Fruit fly (Drosophila melanogaster) whole organism, prepupa: Measurements from ENCODE around the gene pum.

Source experiments
- Blimp-1 ChIP-seq: fragments of 200-800 bp; sonication (Bioruptor generic); optimal IDR thresholded peaks from 3 replicates; lab custom pipeline; 2017; ENCODE audit warnings: missing biosample characterization, missing genetic modification characterization, mild to moderate bottlenecking, moderate library complexity, missing genetic modification reagents
- CG10631 ChIP-seq: fragments of 200-800 bp; sonication (Bioruptor generic); optimal IDR thresholded peaks from 2 replicates; lab custom pipeline; 2016; ENCODE audit warnings: missing biosample characterization, missing genetic modification characterization
- CG10669 ChIP-seq: fragments of 200-800 bp; sonication (Bioruptor generic); optimal IDR thresholded peaks from 3 replicates; lab custom pipeline; 2018; ENCODE audit warnings: missing biosample characterization, mild to moderate bottlenecking, missing genetic modification characterization, moderate library complexity
- CG11294 ChIP-seq: fragments of 200-800 bp; sonication (Bioruptor generic); IDR thresholded peaks from 2 replicates; pipeline ENCODE4 v1.3.6; 2022; ENCODE audit warnings: missing biosample characterization, missing genetic modification characterization
- CG11762 ChIP-seq: fragments of 200-800 bp; sonication (Bioruptor generic); optimal IDR thresholded peaks from 3 replicates; lab custom pipeline; 2016; ENCODE audit warnings: missing biosample characterization, missing genetic modification characterization; ENCODE audit not compliant: insufficient read depth
- CG11902 ChIP-seq: fragments of 200-800 bp; sonication (Bioruptor generic); optimal IDR thresholded peaks from 3 replicates; lab custom pipeline; 2016; ENCODE audit warnings: missing biosample characterization, missing genetic modification characterization
- CG15336 ChIP-seq: fragments of 200-800 bp; sonication (Bioruptor generic); IDR thresholded peaks from 2 replicates; pipeline ENCODE4 v1.3.6; 2022; ENCODE audit warnings: missing biosample characterization, missing genetic modification characterization
- CG16779 ChIP-seq: fragments of 200-800 bp; sonication (Bioruptor generic); optimal IDR thresholded peaks from 3 replicates; lab custom pipeline; 2017; ENCODE audit warnings: missing biosample characterization, mild to moderate bottlenecking, missing genetic modification characterization
- CG31627 ChIP-seq: fragments of 200-800 bp; sonication (Bioruptor generic); optimal IDR thresholded peaks from 3 replicates; lab custom pipeline; 2016; ENCODE audit warnings: missing biosample characterization, missing genetic modification characterization
- CG34406 ChIP-seq: fragments of 200-800 bp; sonication (Bioruptor generic); optimal IDR thresholded peaks from 3 replicates; lab custom pipeline; 2016; ENCODE audit warnings: missing biosample characterization, missing genetic modification characterization
- CG3919 ChIP-seq: fragments of 200-800 bp; sonication (Bioruptor generic); optimal IDR thresholded peaks from 3 replicates; lab custom pipeline; 2016; ENCODE audit warnings: missing biosample characterization, missing genetic modification characterization
- CG4318 ChIP-seq: fragments of 200-800 bp; sonication (Bioruptor generic); optimal IDR thresholded peaks from 3 replicates; lab custom pipeline; 2017; ENCODE audit warnings: missing biosample characterization, mild to moderate bottlenecking, missing genetic modification characterization
- CG6163 ChIP-seq: fragments of 200-800 bp; sonication (Bioruptor generic); IDR thresholded peaks from 3 replicates; pipeline ENCODE4 v1.3.6; 2022; ENCODE audit warnings: missing biosample characterization, missing genetic modification characterization
- CG6276 ChIP-seq: fragments of 200-800 bp; sonication (Bioruptor generic); optimal IDR thresholded peaks from 2 replicates; lab custom pipeline; 2017; ENCODE audit warnings: missing biosample characterization, mild to moderate bottlenecking, missing genetic modification characterization
- CG6792 ChIP-seq: fragments of 200-800 bp; sonication (Bioruptor generic); optimal IDR thresholded peaks from 3 replicates; lab custom pipeline; 2016; ENCODE audit warnings: missing biosample characterization, missing genetic modification characterization
- CG6808 ChIP-seq: fragments of 200-800 bp; sonication (Bioruptor generic); optimal IDR thresholded peaks from 3 replicates; lab custom pipeline; 2017; ENCODE audit warnings: missing biosample characterization, missing genetic modification characterization, mild to moderate bottlenecking, moderate library complexity, missing genetic modification reagents
- CG6854 ChIP-seq: fragments of 200-800 bp; sonication (Bioruptor generic); optimal IDR thresholded peaks from 2 replicates; lab custom pipeline; 2017; ENCODE audit warnings: missing biosample characterization, mild to moderate bottlenecking, missing genetic modification characterization
- CG7368 ChIP-seq: fragments of 200-800 bp; sonication (Bioruptor generic); optimal IDR thresholded peaks from 3 replicates; lab custom pipeline; 2016; ENCODE audit warnings: missing biosample characterization, missing genetic modification characterization
- CG8119 ChIP-seq: fragments of 200-800 bp; sonication (Bioruptor generic); IDR thresholded peaks from 3 replicates; pipeline ENCODE4 v1.3.6; 2022; ENCODE audit warnings: missing biosample characterization, missing genetic modification characterization
- CG8319 ChIP-seq: fragments of 200-800 bp; sonication (Bioruptor generic); optimal IDR thresholded peaks from 3 replicates; lab custom pipeline; 2016; ENCODE audit warnings: missing biosample characterization, missing genetic modification characterization
- CG8632 ChIP-seq: fragments of 200-800 bp; sonication (Bioruptor generic); optimal IDR thresholded peaks from 3 replicates; lab custom pipeline; 2016; ENCODE audit warnings: missing biosample characterization, missing genetic modification characterization
- Eip75B ChIP-seq: fragments of 200-800 bp; sonication (Bioruptor generic); optimal IDR thresholded peaks from 3 replicates; lab custom pipeline; 2016; ENCODE audit warnings: missing biosample characterization, missing genetic modification characterization
- Eip78C ChIP-seq: fragments of 200-800 bp; sonication (Bioruptor generic); peaks from one replicate; lab custom pipeline; 2016; ENCODE audit warnings: missing biosample characterization, missing genetic modification characterization
- Eip93F ChIP-seq: fragments of 200-800 bp; sonication (Bioruptor generic); optimal IDR thresholded peaks from 2 replicates; lab custom pipeline; 2016; ENCODE audit warnings: missing biosample characterization, mild to moderate bottlenecking, missing genetic modification characterization
- Gug ChIP-seq: fragments of 200-800 bp; sonication (Bioruptor generic); IDR thresholded peaks from 2 replicates; pipeline ENCODE4 v1.3.6; 2022; ENCODE audit warnings: missing biosample characterization, missing genetic modification characterization
- Hr38 ChIP-seq: sonication (Bioruptor generic); optimal IDR thresholded peaks from 2 replicates; lab custom pipeline; 2016; ENCODE audit warnings: missing biosample characterization, missing genetic modification characterization
- Hr39 ChIP-seq: fragments of 200-800 bp; sonication (Bioruptor generic); optimal IDR thresholded peaks from 2 replicates; lab custom pipeline; 2016; ENCODE audit warnings: missing biosample characterization, missing genetic modification characterization
- Hr4 ChIP-seq: fragments of 200-800 bp; sonication (Bioruptor generic); optimal IDR thresholded peaks from 3 replicates; lab custom pipeline; 2016; ENCODE audit warnings: missing biosample characterization, missing genetic modification characterization
- Lpt ChIP-seq: fragments of 200-800 bp; sonication (Bioruptor generic); optimal IDR thresholded peaks from 3 replicates; lab custom pipeline; 2016; ENCODE audit warnings: missing biosample characterization, missing genetic modification characterization
- OdsH ChIP-seq: fragments of 200-800 bp; sonication (Bioruptor generic); optimal IDR thresholded peaks from 3 replicates; lab custom pipeline; 2016; ENCODE audit warnings: missing biosample characterization, missing genetic modification characterization
- Smox ChIP-seq: fragments of 200-800 bp; sonication (Bioruptor generic); optimal IDR thresholded peaks from 3 replicates; lab custom pipeline; 2016; ENCODE audit warnings: missing biosample characterization, missing genetic modification characterization
- Sox102F ChIP-seq: fragments of 200-800 bp; sonication (Bioruptor generic); optimal IDR thresholded peaks from 2 replicates; lab custom pipeline; 2016; ENCODE audit warnings: missing biosample characterization, mild to moderate bottlenecking, missing genetic modification characterization
- Sox14 ChIP-seq: fragments of 200-800 bp; sonication (Bioruptor generic); optimal IDR thresholded peaks from 3 replicates; lab custom pipeline; 2016; ENCODE audit warnings: missing biosample characterization, missing genetic modification characterization
- achi ChIP-seq: fragments of 200-800 bp; sonication (Bioruptor generic); optimal IDR thresholded peaks from 3 replicates; lab custom pipeline; 2016; ENCODE audit warnings: missing biosample characterization, missing genetic modification characterization
- cyc ChIP-seq: fragments of 200-800 bp; sonication (Bioruptor generic); optimal IDR thresholded peaks from 3 replicates; lab custom pipeline; 2016; ENCODE audit warnings: missing biosample characterization, missing genetic modification characterization
- dac ChIP-seq: fragments of 200-800 bp; sonication (Bioruptor generic); optimal IDR thresholded peaks from 2 replicates; lab custom pipeline; 2017; ENCODE audit warnings: missing biosample characterization, mild to moderate bottlenecking, missing genetic modification characterization
- dsx ChIP-seq: fragments of 200-800 bp; optimal IDR thresholded peaks from 3 replicates; lab custom pipeline; 2019; ENCODE audit warnings: missing biosample characterization, mild to moderate bottlenecking, missing genetic modification characterization, moderate library complexity; ENCODE audit not compliant: poor library complexity, severe bottlenecking
- eg ChIP-seq: fragments of 200-800 bp; sonication (Bioruptor generic); IDR thresholded peaks from 3 replicates; pipeline ENCODE4 v1.3.6; 2022; ENCODE audit warnings: missing biosample characterization, missing genetic modification characterization
- esn ChIP-seq: fragments of 200-800 bp; sonication (Bioruptor generic); optimal IDR thresholded peaks from 2 replicates; lab custom pipeline; 2016; ENCODE audit warnings: missing biosample characterization, mild to moderate bottlenecking, missing genetic modification characterization, moderate library complexity
- fd59A ChIP-seq: fragments of 200-800 bp; sonication (Bioruptor generic); optimal IDR thresholded peaks from 2 replicates; lab custom pipeline; 2017; ENCODE audit warnings: missing biosample characterization, mild to moderate bottlenecking, missing genetic modification characterization, missing genetic modification reagents
- fd85E ChIP-seq: fragments of 200-800 bp; sonication (Bioruptor generic); optimal IDR thresholded peaks from 3 replicates; lab custom pipeline; 2016; ENCODE audit warnings: missing biosample characterization, missing genetic modification characterization
- fkh ChIP-seq: fragments of 200-800 bp; sonication (Bioruptor generic); optimal IDR thresholded peaks from 3 replicates; lab custom pipeline; 2017; ENCODE audit warnings: missing biosample characterization, mild to moderate bottlenecking, missing genetic modification characterization, moderate library complexity
- lz ChIP-seq: fragments of 200-800 bp; sonication (Bioruptor generic); optimal IDR thresholded peaks from 3 replicates; lab custom pipeline; 2016; ENCODE audit warnings: missing biosample characterization, missing genetic modification characterization
- pdm3 ChIP-seq: fragments of 200-800 bp; sonication (Bioruptor generic); optimal IDR thresholded peaks from 3 replicates; lab custom pipeline; 2016; ENCODE audit warnings: missing biosample characterization, missing genetic modification characterization
- salr ChIP-seq, 2 experiments: fragments of 200-800 bp; sonication (Bioruptor generic); optimal IDR thresholded peaks; 3 replicates each; lab custom pipeline; 2016 to 2018; ENCODE audit warnings: missing biosample characterization in 2 of 2, missing genetic modification characterization in 2 of 2, mild to moderate bottlenecking in 1 of 2
- svp ChIP-seq: fragments of 200-800 bp; sonication (Bioruptor generic); peaks from one replicate; lab custom pipeline; 2016; ENCODE audit warnings: missing biosample characterization, missing genetic modification characterization
- topi ChIP-seq: fragments of 200-800 bp; sonication (Bioruptor generic); optimal IDR thresholded peaks from 3 replicates; lab custom pipeline; 2016; ENCODE audit warnings: missing biosample characterization, missing genetic modification characterization
- vri ChIP-seq: fragments of 200-800 bp; sonication (Bioruptor generic); optimal IDR thresholded peaks from 3 replicates; lab custom pipeline; 2016; ENCODE audit warnings: missing biosample characterization, mild to moderate bottlenecking, missing genetic modification characterization

pum gene

DNA sequence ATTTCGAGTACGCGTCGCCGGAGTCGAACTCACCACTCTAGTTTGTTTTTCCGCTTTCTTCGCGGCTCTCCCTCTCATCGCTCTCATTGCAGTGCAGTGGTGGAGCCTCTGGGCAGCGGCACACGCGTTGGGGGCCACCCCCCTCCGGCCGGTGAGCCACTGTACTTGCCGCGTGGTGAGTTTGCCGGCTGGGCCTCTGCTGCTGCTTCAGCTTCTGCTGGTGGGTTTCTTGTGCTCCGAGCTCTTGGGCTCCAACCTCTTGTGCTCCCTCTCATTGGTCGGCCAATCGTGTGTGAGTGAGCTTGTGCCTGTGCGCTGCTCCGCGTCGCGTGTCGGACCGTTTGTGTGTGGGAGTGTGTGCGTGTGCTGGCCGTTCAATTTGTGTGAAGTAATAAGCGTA is 184.5 kb downstream of the pum start (continued):
- TF ChIP-seq CG6163 (GFP tag; lab: Robert Waterston, UW) (no peak), Sox102F (GFP tag; lab: Kevin White, UChicago) (peak; percentile 66), Hr4 (GFP tag; lab: Kevin White, UChicago) (peak; percentile 60), Hr39 (GFP tag; lab: Kevin White, UChicago) (peak; percentile 19), CG6276 (GFP tag; lab: Kevin White, UChicago) (peak; percentile 64), CG10669 (GFP tag; lab: Kevin White, UChicago) (peak; percentile 26), CG4318 (GFP tag; lab: Kevin White, UChicago) (no peak), CG3919 (peak; percentile 81), Smox (GFP tag; lab: Kevin White, UChicago) (peak; percentile 48), CG8319 (GFP tag; lab: Kevin White, UChicago) (no peak), CG15336 (GFP tag; lab: Robert Waterston, UW) (no peak), CG6792 (GFP tag; lab: Kevin White, UChicago) (peak; percentile 62), CG11902 (GFP tag; lab: Kevin White, UChicago) (no peak), Eip78C (GFP tag; lab: Kevin White, UChicago) (peak; percentile 89), fd59A (GFP tag; lab: Kevin White, UChicago) (no peak), CG34406 (GFP tag; lab: Kevin White, UChicago) (peak; percentile 38), CG8632 (GFP tag; lab: Kevin White, UChicago) (peak; percentile 39), salr (GFP tag; optimal IDR thresholded peaks at IDR 0.05; lab: Kevin White, UChicago) (no peak), Sox14 (GFP tag; lab: Kevin White, UChicago) (peak; percentile 72), esn (GFP tag; lab: Kevin White, UChicago) (peak; percentile 54), CG10631 (GFP tag; lab: Kevin White, UChicago) (no peak), CG11294 (GFP tag; lab: Robert Waterston, UW) (no peak), OdsH (GFP tag; lab: Kevin White, UChicago) (peak; percentile 36), achi (peak; percentile 48), svp (GFP tag; lab: Kevin White, UChicago) (peak; percentile 94), CG7368 (peak; percentile 46), fd85E (GFP tag; lab: Kevin White, UChicago) (peak; percentile 50), Eip75B (GFP tag; lab: Kevin White, UChicago) (peak; percentile 66), eg (no peak), CG16779 (peak; percentile 71)
- TF ChIP-seq, all 60 proteins: peak for 44

dm6 chr3R:9051937-9052680 is 185.4 kb downstream of the pum start, which contains the start of gene Kdm2:
TSS of gene Kdm2 (plus strand) at chr3R:9052495.
- TF ChIP-seq CG34406 (GFP tag; lab: Kevin White, UChicago) (no peak), Gug (GFP tag; lab: Robert Waterston, UW) (no peak), Eip93F (GFP tag; lab: Kevin White, UChicago) (peak; percentile 47), topi (GFP tag; lab: Kevin White, UChicago) (peak; percentile 12), Eip75B (GFP tag; lab: Kevin White, UChicago) (peak; percentile 12), CG3919 (no peak), dac (GFP tag; lab: Kevin White, UChicago) (no peak), CG8119 (no peak), fd85E (GFP tag; lab: Kevin White, UChicago) (no peak), CG6854 (no peak), fkh (GFP tag; lab: Kevin White, UChicago) (no peak), CG10669 (GFP tag; lab: Kevin White, UChicago) (no peak), lz (GFP tag; lab: Kevin White, UChicago) (peak; percentile 16), Hr4 (GFP tag; lab: Kevin White, UChicago) (no peak), Sox102F (GFP tag; lab: Kevin White, UChicago) (peak; percentile 34), cyc (GFP tag; lab: Kevin White, UChicago) (peak; percentile 19), vri (no peak), Hr38 (GFP tag; lab: Kevin White, UChicago) (no peak), pdm3 (GFP tag; lab: Kevin White, UChicago) (peak; percentile 20), Smox (GFP tag; lab: Kevin White, UChicago) (no peak), CG11762 (GFP tag; lab: Kevin White, UChicago) (no peak), Eip78C (GFP tag; lab: Kevin White, UChicago) (peak; percentile 71), CG6808 (GFP tag; lab: Kevin White, UChicago) (no peak), esn (GFP tag; lab: Kevin White, UChicago) (peak; percentile 20), CG11294 (GFP tag; lab: Robert Waterston, UW) (no peak), Blimp-1 (GFP tag; lab: Kevin White, UChicago) (no peak), dsx (GFP tag; lab: Kevin White, UChicago) (peak; percentile 16), Lpt (no peak), CG31627 (GFP tag; lab: Kevin White, UChicago) (no peak)
